Fruit fly (Drosophila melanogaster) whole organism: Measurements from ENCODE around the gene r-cup.

Source experiments
- CG8478 ChIP-seq: fragments of >200 bp; optimal IDR thresholded peaks from 2 replicates; lab custom pipeline; 2018; ENCODE audit warnings: inconsistent platforms
- Dll ChIP-seq: fragments of >200 bp; optimal IDR thresholded peaks from 2 replicates; lab custom pipeline; 2017
- EcR ChIP-seq, 2 experiments: fragments of >200 bp; optimal IDR thresholded peaks; 2 replicates each; lab custom pipeline; 2017; ENCODE audit warnings: missing biosample characterization in 2 of 2, missing genetic modification characterization in 2 of 2, missing genetic modification reagents in 2 of 2
- psq ChIP-seq: fragments of >200 bp; optimal IDR thresholded peaks from 2 replicates; lab custom pipeline; 2017
- usp ChIP-seq: fragments of >200 bp; optimal IDR thresholded peaks from 2 replicates; lab custom pipeline; 2017; ENCODE audit warnings: missing biosample characterization, missing genetic modification characterization, mixed read lengths

DNA sequence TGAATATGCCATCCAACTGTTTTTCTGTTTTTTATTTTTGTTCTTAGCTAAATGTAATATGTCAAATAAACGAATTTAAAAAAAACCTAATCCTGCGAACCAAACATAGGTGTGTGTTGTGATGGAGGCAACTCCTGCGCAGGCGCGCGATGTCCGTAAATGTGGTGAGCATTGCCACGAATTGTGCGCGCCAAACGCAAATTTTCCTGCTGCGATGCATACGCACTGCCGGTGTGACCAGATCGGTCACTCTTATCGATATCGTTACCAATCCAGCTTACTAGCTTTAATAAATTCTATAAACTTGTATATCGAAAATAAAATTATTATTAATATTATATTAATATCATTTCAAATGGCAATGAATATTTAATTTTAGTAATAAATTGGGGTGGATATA is 8.9 kb upstream of the r-cup start:
- TF ChIP-seq Dll = no peak
- no peak for TF ChIP-seq usp (GFP tag; lab: Kevin White, UChicago)
- no peak for TF ChIP-seq CG8478
- no peak for TF ChIP-seq EcR (GFP tag; optimal IDR thresholded peaks at IDR 0.05; lab: Kevin White, UChicago)
- TF ChIP-seq psq (lab: Kevin White, UChicago) = no peak
